Worm (Caenorhabditis elegans) whole organism, L1 larva: ENCODE measurements around the gene nhr-182.

Experiments used
- C34B4.2 ChIP-seq: sonication (generic microtip); optimal IDR thresholded peaks from 2 replicates; lab custom pipeline; 2017; ENCODE audit warnings: mild to moderate bottlenecking, missing genetic modification characterization, missing compliant biosample characterization
- aly-2 ChIP-seq: fragments of 150-350 bp; optimal IDR thresholded peaks from 2 replicates; lab custom pipeline; 2014; ENCODE audit warnings: missing biosample characterization, missing genetic modification characterization
- ama-1 ChIP-seq: fragments of 150-350 bp; optimal IDR thresholded peaks from 2 replicates; lab custom pipeline; 2014
- blmp-1 ChIP-seq: fragments of 150-350 bp; optimal IDR thresholded peaks from 2 replicates; lab custom pipeline; 2014; ENCODE audit warnings: missing biosample characterization, missing genetic modification characterization
- ceh-63 ChIP-seq: fragments of 200-800 bp; sonication (Bioruptor generic); optimal IDR thresholded peaks from 2 replicates; lab custom pipeline; 2018; ENCODE audit warnings: mild to moderate bottlenecking, missing genetic modification characterization, missing compliant biosample characterization
- ceh-8 ChIP-seq: fragments of 200-800 bp; sonication (Bioruptor generic); optimal IDR thresholded peaks from 2 replicates; lab custom pipeline; 2018; ENCODE audit warnings: mild to moderate bottlenecking, missing genetic modification characterization, moderate library complexity, missing compliant biosample characterization
- dpl-1 ChIP-seq, 3 experiments: fragments of 150-350 bp in 2 of 3; sonication (generic microtip) in 1 of 3; optimal IDR thresholded peaks; 2 replicates each; lab custom pipeline; 2014 to 2017; ENCODE audit warnings: missing biosample characterization in 3 of 3, missing genetic modification characterization in 3 of 3, missing genetic modification reagents in 3 of 3
- efl-1 ChIP-seq, 4 experiments: fragments of 150-350 bp; optimal IDR thresholded peaks in 3 of 4; peaks in 1 of 4; 1 replicate in 1 of 4; 2 replicates in 3 of 4; lab custom pipeline; 2014; ENCODE audit warnings: missing biosample characterization in 2 of 4, missing genetic modification characterization in 2 of 4, missing genetic modification reagents in 2 of 4
- efl-3 ChIP-seq: fragments of 200-800 bp; sonication (Bioruptor generic); optimal IDR thresholded peaks from 2 replicates; lab custom pipeline; 2018; ENCODE audit warnings: mild to moderate bottlenecking, missing genetic modification characterization, missing compliant biosample characterization
- elt-2 ChIP-seq: sonication (generic microtip); optimal IDR thresholded peaks from 2 replicates; lab custom pipeline; 2016; ENCODE audit warnings: missing genetic modification characterization, mild to moderate bottlenecking, inconsistent platforms, missing compliant biosample characterization, missing genetic modification reagents
- ets-5 ChIP-seq: fragments of 200-800 bp; sonication (Bioruptor generic); IDR thresholded peaks from 2 replicates; pipeline ENCODE4 v1.3.6; 2022; ENCODE audit warnings: missing genetic modification characterization, missing compliant biosample characterization
- fkh-10 ChIP-seq: sonication (generic microtip); optimal IDR thresholded peaks from 2 replicates; lab custom pipeline; 2017; ENCODE audit warnings: missing biosample characterization, missing genetic modification reagents, missing genetic modification characterization
- fos-1 ChIP-seq: fragments of 150-350 bp; optimal IDR thresholded peaks from 2 replicates; lab custom pipeline; 2014; ENCODE audit warnings: missing biosample characterization, missing genetic modification characterization
- hlh-17 ChIP-seq: fragments of 200-800 bp; sonication (Bioruptor generic); optimal IDR thresholded peaks from 2 replicates; lab custom pipeline; 2018; ENCODE audit warnings: missing genetic modification characterization, mild to moderate bottlenecking, missing compliant biosample characterization, moderate library complexity, borderline replicate concordance
- lin-13 ChIP-seq: fragments of 150-350 bp; optimal IDR thresholded peaks from 2 replicates; lab custom pipeline; 2014; ENCODE audit warnings: missing biosample characterization, missing genetic modification reagents, missing genetic modification characterization
- lin-35 ChIP-seq, 2 experiments: fragments of 150-350 bp; optimal IDR thresholded peaks; 2 replicates each; lab custom pipeline; 2014; ENCODE audit warnings: missing biosample characterization in 2 of 2, missing genetic modification characterization in 2 of 2, missing genetic modification reagents in 2 of 2
- lir-3 ChIP-seq: sonication (generic microtip); optimal IDR thresholded peaks from 2 replicates; lab custom pipeline; 2016; ENCODE audit warnings: mild to moderate bottlenecking, missing genetic modification characterization, moderate library complexity, missing compliant biosample characterization; ENCODE audit not compliant: poor library complexity
- lsy-2 ChIP-seq, 2 experiments: fragments of 150-350 bp; optimal IDR thresholded peaks; 2 replicates each; lab custom pipeline; 2014; ENCODE audit warnings: missing biosample characterization in 2 of 2, missing genetic modification characterization in 2 of 2
- mdl-1 ChIP-seq, 2 experiments: fragments of 150-350 bp; optimal IDR thresholded peaks; 2 replicates each; lab custom pipeline; 2014 to 2017; ENCODE audit warnings: missing biosample characterization in 2 of 2, missing genetic modification characterization in 2 of 2, inconsistent platforms in 1 of 2
- mep-1 ChIP-seq: fragments of 150-350 bp; optimal IDR thresholded peaks from 2 replicates; lab custom pipeline; 2014; ENCODE audit warnings: missing biosample characterization, missing genetic modification characterization
- nhr-12 ChIP-seq: sonication (generic microtip); optimal IDR thresholded peaks from 2 replicates; lab custom pipeline; 2017; ENCODE audit warnings: missing biosample characterization, missing genetic modification characterization
- nhr-20 ChIP-seq: sonication (generic microtip); optimal IDR thresholded peaks from 2 replicates; lab custom pipeline; 2016; ENCODE audit warnings: mild to moderate bottlenecking, missing genetic modification characterization, missing compliant biosample characterization
- nhr-237 ChIP-seq: fragments of 150-350 bp; optimal IDR thresholded peaks from 2 replicates; lab custom pipeline; 2014; ENCODE audit warnings: missing biosample characterization, missing genetic modification characterization
- nhr-71 ChIP-seq: sonication (generic microtip); optimal IDR thresholded peaks from 2 replicates; lab custom pipeline; 2016; ENCODE audit warnings: mild to moderate bottlenecking, missing genetic modification characterization, moderate library complexity, missing compliant biosample characterization
- nhr-85 ChIP-seq: sonication (generic microtip); peaks from one replicate; lab custom pipeline; 2016; ENCODE audit warnings: missing genetic modification characterization, inconsistent platforms, missing compliant biosample characterization
- pqm-1 ChIP-seq: sonication (generic microtip); optimal IDR thresholded peaks from 3 replicates; lab custom pipeline; 2017; ENCODE audit warnings: missing biosample characterization, missing genetic modification characterization
- skn-1 ChIP-seq: fragments of 150-350 bp; optimal IDR thresholded peaks from 2 replicates; lab custom pipeline; 2014; ENCODE audit warnings: missing biosample characterization, missing genetic modification characterization
- snu-23 ChIP-seq: sonication (generic microtip); optimal IDR thresholded peaks from 2 replicates; lab custom pipeline; 2016; ENCODE audit warnings: missing genetic modification characterization, missing compliant biosample characterization
- unc-62 ChIP-seq: fragments of 150-350 bp; optimal IDR thresholded peaks from 2 replicates; lab custom pipeline; 2014; ENCODE audit warnings: missing biosample characterization, missing genetic modification reagents, missing genetic modification characterization
- unc-86 ChIP-seq: sonication (generic microtip); optimal IDR thresholded peaks from 2 replicates; lab custom pipeline; 2016; ENCODE audit warnings: missing genetic modification characterization, missing compliant biosample characterization
- unc-98 ChIP-seq: fragments of 200-800 bp; sonication (Bioruptor generic); IDR thresholded peaks from 2 replicates; pipeline ENCODE4 v1.3.6; 2022; ENCODE audit warnings: missing genetic modification characterization, missing compliant biosample characterization
- vab-15 ChIP-seq: sonication (generic microtip); optimal IDR thresholded peaks from 2 replicates; lab custom pipeline; 2017; ENCODE audit warnings: missing genotype, mild to moderate bottlenecking, missing genetic modification characterization, missing compliant biosample characterization
- zag-1 ChIP-seq: fragments of 150-350 bp; optimal IDR thresholded peaks from 2 replicates; lab custom pipeline; 2014; ENCODE audit warnings: missing biosample characterization, missing genetic modification characterization
- zip-4 ChIP-seq: fragments of 200-800 bp; sonication (Bioruptor generic); optimal IDR thresholded peaks from 2 replicates; lab custom pipeline; 2018; ENCODE audit warnings: mild to moderate bottlenecking, missing genetic modification characterization, moderate library complexity, missing compliant biosample characterization
- ztf-11 ChIP-seq, 2 experiments: sonication (generic microtip); optimal IDR thresholded peaks; 2 replicates each; lab custom pipeline; 2016 to 2017; ENCODE audit warnings: missing genetic modification characterization in 2 of 2, missing biosample characterization in 1 of 2, missing compliant biosample characterization in 1 of 2

Gene nhr-182

ce11 chrV:2214428-2215038 is 45.2 kb downstream of the nhr-182 start, which contains the start of gene nhr-184:
Gene nhr-184, minus strand, starts transcription at chrV:2214478.
- TF ChIP-seq unc-86 (tag; lab: Kevin White, UChicago): peak; percentile 10
- TF ChIP-seq C34B4.2 (tag; lab: Kevin White, UChicago): no peak
- no peak for TF ChIP-seq mdl-1 (tag; optimal IDR thresholded peaks at IDR 0.05; lab: Kevin White, UChicago)
- peak in 1 of 2 experiments; percentile 16 for TF ChIP-seq lin-35 (GFP tag; optimal IDR thresholded peaks at IDR 0.05; lab: Kevin White, UChicago)
- TF ChIP-seq snu-23 (GFP tag; lab: Kevin White, UChicago): peak; percentile 2
- peak; percentile 11 for TF ChIP-seq nhr-71
- TF ChIP-seq unc-62 (GFP tag; lab: Kevin White, UChicago): no peak
- peak in 1 of 2 experiments; percentile 14 for TF ChIP-seq lsy-2 (tag; optimal IDR thresholded peaks at IDR 0.05; lab: Kevin White, UChicago)
- no peak for TF ChIP-seq ama-1 (lab: Kevin White, UChicago)
- TF ChIP-seq ets-5 (GFP tag; lab: Robert Waterston, UW): no peak
- TF ChIP-seq nhr-20: peak; percentile 36
- no peak for TF ChIP-seq efl-3 (GFP tag; lab: Kevin White, UChicago)
- no peak for TF ChIP-seq efl-1 (optimal IDR thresholded peaks at IDR 0.05; lab: Kevin White, UChicago)
- TF ChIP-seq efl-1 (GFP tag; optimal IDR thresholded peaks at IDR 0.05 in 1 of 2; lab: Kevin White, UChicago): peak in 1 of 2 experiments; percentile 54
- no peak for TF ChIP-seq vab-15 (tag; lab: Kevin White, UChicago)
- TF ChIP-seq fos-1 (tag; lab: Kevin White, UChicago): no peak
- TF ChIP-seq mep-1: peak; percentile 0
- no peak for TF ChIP-seq nhr-85 (tag; lab: Kevin White, UChicago)
- TF ChIP-seq lin-13 (GFP tag; lab: Kevin White, UChicago): no peak
- no peak for TF ChIP-seq aly-2 (tag; lab: Kevin White, UChicago)
- no peak for TF ChIP-seq lir-3 (tag; lab: Kevin White, UChicago)
- TF ChIP-seq skn-1 (tag; lab: Kevin White, UChicago): peak; percentile 34
- TF ChIP-seq nhr-237 (tag; lab: Kevin White, UChicago): no peak
- TF ChIP-seq blmp-1 (tag; lab: Kevin White, UChicago): peak; percentile 2
- TF ChIP-seq nhr-12 (tag; lab: Kevin White, UChicago): no peak
- TF ChIP-seq unc-98 (GFP tag; lab: Robert Waterston, UW): no peak

ce11 chrV:2211936-2212335 is 47.8 kb downstream of the nhr-182 start, which contains the start of gene nhr-133:
Gene nhr-133, minus strand, starts transcription at chrV:2212118.
- TF ChIP-seq mdl-1 (tag; optimal IDR thresholded peaks at IDR 0.05; lab: Kevin White, UChicago) (peak in 1 of 2 experiments; percentile 62), ceh-63 (GFP tag; lab: Kevin White, UChicago) (no peak), lir-3 (tag; lab: Kevin White, UChicago) (no peak), aly-2 (tag; lab: Kevin White, UChicago) (no peak), efl-1 (optimal IDR thresholded peaks at IDR 0.05; lab: Kevin White, UChicago) (peak in 1 of 2 experiments; percentile 17), efl-1 (GFP tag; optimal IDR thresholded peaks at IDR 0.05 in 1 of 2; lab: Kevin White, UChicago) (no peak), nhr-20 (peak; percentile 73), snu-23 (GFP tag; lab: Kevin White, UChicago) (peak; percentile 39), blmp-1 (tag; lab: Kevin White, UChicago) (peak; percentile 22), elt-2 (tag; lab: Kevin White, UChicago) (peak; percentile 9), pqm-1 (no peak), dpl-1 (GFP tag; optimal IDR thresholded peaks at IDR 0.05; lab: Kevin White, UChicago) (peak in 2 of 3 experiments; percentile 2 to 8), zip-4 (GFP tag; lab: Kevin White, UChicago) (no peak), lin-35 (GFP tag; optimal IDR thresholded peaks at IDR 0.05; lab: Kevin White, UChicago) (peak in 1 of 2 experiments; percentile 45), ceh-8 (GFP tag; lab: Kevin White, UChicago) (no peak)

- TF ChIP-seq pqm-1 (no peak), hlh-17 (GFP tag; lab: Kevin White, UChicago) (no peak), ztf-11 (tag; optimal IDR thresholded peaks at IDR 0.05; lab: Kevin White, UChicago) (no peak), zag-1 (tag; lab: Kevin White, UChicago) (no peak), fkh-10 (GFP tag; lab: Kevin White, UChicago) (no peak)
These were observed 52.2 kb downstream of the nhr-182 start for ce11 chrV:2207527-2207926.
